Worm (Caenorhabditis elegans): ENCODE results near the gene spe-45.
A peak's percentile ranks its signal among the peaks of the same experiment; 100 is the strongest.

spe-45 gene

ce11 chrIV:12416629-12417404, 26.9 kb upstream of the spe-45 start:
- TF ChIP-seq nhr-232 (tag; optimal IDR thresholded peaks at IDR 0.05) (peak; percentile 8), unc-55 (GFP tag; optimal IDR thresholded peaks at IDR 0.05) (no peak), ceh-48 (tag; optimal IDR thresholded peaks at IDR 0.05) (no peak), gmeb-2 (tag; optimal IDR thresholded peaks at IDR 0.05) (no peak), pag-3 (tag; optimal IDR thresholded peaks at IDR 0.05; ENCODE audit: borderline replicate concordance) (no peak), madf-2 (tag; optimal IDR thresholded peaks at IDR 0.05) (no peak), tbx-2 (tag; optimal IDR thresholded peaks at IDR 0.05) (no peak), npax-4 (tag; optimal IDR thresholded peaks at IDR 0.05) (no peak), pha-2 (tag; optimal IDR thresholded peaks at IDR 0.05) (no peak), sox-2 (GFP tag; IDR thresholded peaks at IDR 0.05) (no peak), ceh-30 (tag; optimal IDR thresholded peaks at IDR 0.05) (no peak), T23F11.4 (GFP tag; optimal IDR thresholded peaks at IDR 0.05) (no peak), ceh-9 (tag; optimal IDR thresholded peaks at IDR 0.05) (no peak), ceh-31 (tag; optimal IDR thresholded peaks at IDR 0.05) (no peak), elt-4 (tag; optimal IDR thresholded peaks at IDR 0.05) (no peak), ztf-16 (tag; optimal IDR thresholded peaks at IDR 0.05) (no peak), unc-86 (tag; optimal IDR thresholded peaks at IDR 0.05) (no peak), ceh-2 (tag; optimal IDR thresholded peaks at IDR 0.05) (no peak), pax-1 (tag; optimal IDR thresholded peaks at IDR 0.05) (no peak), ceh-24 (tag; optimal IDR thresholded peaks at IDR 0.05) (no peak), fkh-6 (tag; optimal IDR thresholded peaks at IDR 0.05) (no peak), hlh-15 (tag; optimal IDR thresholded peaks at IDR 0.05) (no peak), che-1 (tag; optimal IDR thresholded peaks at IDR 0.05) (peak; percentile 34), syd-9 (tag; optimal IDR thresholded peaks at IDR 0.05) (no peak), pha-4 (tag; optimal IDR thresholded peaks at IDR 0.05) (no peak), K09A11.1 (tag; optimal IDR thresholded peaks at IDR 0.05; ENCODE audit: insufficient read depth) (no peak), unc-42 (tag; optimal IDR thresholded peaks at IDR 0.05) (no peak), ref-2 (tag; optimal IDR thresholded peaks at IDR 0.05) (no peak), ceh-18 (tag; optimal IDR thresholded peaks at IDR 0.05) (no peak), hlh-6 (tag; optimal IDR thresholded peaks at IDR 0.05) (peak; percentile 44), tbx-7 (tag; optimal IDR thresholded peaks at IDR 0.05) (no peak), hlh-30 (tag; optimal IDR thresholded peaks at IDR 0.05; ENCODE audit: insufficient read depth) (no peak), fkh-10 (GFP tag; optimal IDR thresholded peaks at IDR 0.05) (no peak), eyg-1 (tag; optimal IDR thresholded peaks at IDR 0.05) (no peak), K02D7.2 (tag; optimal IDR thresholded peaks at IDR 0.05) (no peak), fax-1 (tag; optimal IDR thresholded peaks at IDR 0.05) (no peak), ets-4 (tag; optimal IDR thresholded peaks at IDR 0.05) (no peak), ahr-1 (tag; optimal IDR thresholded peaks at IDR 0.05) (no peak), ceh-19 (GFP tag; optimal IDR thresholded peaks at IDR 0.05) (peak; percentile 46), pros-1 (tag; optimal IDR thresholded peaks at IDR 0.05) (no peak), lim-6 (tag; optimal IDR thresholded peaks at IDR 0.05) (no peak), nhr-11 (tag; optimal IDR thresholded peaks at IDR 0.05) (no peak), elt-2 (tag; optimal IDR thresholded peaks at IDR 0.05) (no peak), C08G9.2 (tag; optimal IDR thresholded peaks at IDR 0.05) (no peak), zip-5 (tag; optimal IDR thresholded peaks at IDR 0.05) (no peak), C38D4.7 (GFP tag; optimal IDR thresholded peaks at IDR 0.05) (peak; percentile 40), ttx-3 (tag; optimal IDR thresholded peaks at IDR 0.05) (no peak), F13H6.1 (tag; optimal IDR thresholded peaks at IDR 0.05) (no peak), ceh-6 (GFP tag; optimal IDR thresholded peaks at IDR 0.05) (no peak), hlh-8 (tag; optimal IDR thresholded peaks at IDR 0.05) (no peak), pat-9 (tag; optimal IDR thresholded peaks at IDR 0.05) (no peak), ceh-22 (tag; optimal IDR thresholded peaks at IDR 0.05) (no peak), ama-1 (optimal IDR thresholded peaks at IDR 0.05) (no peak)

Measured in whole organism, late embryonic.